Worm (Caenorhabditis elegans) whole organism, mixed stage, embryonic: ENCODE measurements around the gene ttm-2.

Experiments
- M03D4.4 ChIP-seq: sonication (generic microtip); optimal IDR thresholded peaks from 2 replicates; lab custom pipeline; 2017; ENCODE audit warnings: mild to moderate bottlenecking, missing genetic modification characterization, missing compliant biosample characterization
- bed-3 ChIP-seq: fragments of 200-800 bp; sonication (Bioruptor generic); optimal IDR thresholded peaks from 3 replicates; lab custom pipeline; 2018; ENCODE audit warnings: mild to moderate bottlenecking, missing genetic modification characterization, moderate library complexity, missing compliant biosample characterization
- blmp-1 ChIP-seq: fragments of 150-350 bp; optimal IDR thresholded peaks from 2 replicates; lab custom pipeline; 2014; ENCODE audit warnings: missing biosample characterization, missing genetic modification characterization
- ceh-39 ChIP-seq: fragments of 150-350 bp; optimal IDR thresholded peaks from 2 replicates; lab custom pipeline; 2014; ENCODE audit warnings: missing biosample characterization, missing genetic modification characterization
- ceh-43 ChIP-seq: fragments of 200-800 bp; sonication (Bioruptor generic); optimal IDR thresholded peaks from 2 replicates; lab custom pipeline; 2018; ENCODE audit warnings: mild to moderate bottlenecking, missing genetic modification characterization, moderate library complexity, missing compliant biosample characterization
- ceh-83 ChIP-seq: fragments of 200-800 bp; sonication (Bioruptor generic); optimal IDR thresholded peaks from 2 replicates; lab custom pipeline; 2018; ENCODE audit warnings: mild to moderate bottlenecking, missing genetic modification characterization, missing compliant biosample characterization
- ces-1 ChIP-seq: fragments of 150-350 bp; optimal IDR thresholded peaks from 2 replicates; lab custom pipeline; 2014; ENCODE audit warnings: missing biosample characterization, missing genetic modification reagents, missing genetic modification characterization
- cnd-1 ChIP-seq: fragments of 200-800 bp; sonication (Bioruptor generic); optimal IDR thresholded peaks from 2 replicates; lab custom pipeline; 2018; ENCODE audit warnings: mild to moderate bottlenecking, missing genetic modification characterization, missing compliant biosample characterization
- drap-1 ChIP-seq: fragments of 200-800 bp; sonication (Bioruptor generic); optimal IDR thresholded peaks from 3 replicates; lab custom pipeline; 2018; ENCODE audit warnings: mild to moderate bottlenecking, missing genetic modification characterization, missing compliant biosample characterization
- elt-1 ChIP-seq: sonication (generic microtip); optimal IDR thresholded peaks from 2 replicates; lab custom pipeline; 2017; ENCODE audit warnings: missing genetic modification characterization, mild to moderate bottlenecking, missing compliant biosample characterization, antibody characterized with exemption, moderate library complexity, borderline replicate concordance; ENCODE audit not compliant: insufficient read depth
- elt-3 ChIP-seq: fragments of 150-350 bp; optimal IDR thresholded peaks from 2 replicates; lab custom pipeline; 2014; ENCODE audit warnings: missing biosample characterization, missing genetic modification characterization
- flh-1 ChIP-seq: fragments of 200-800 bp; sonication (Bioruptor generic); optimal IDR thresholded peaks from 2 replicates; lab custom pipeline; 2018; ENCODE audit warnings: mild to moderate bottlenecking, missing genetic modification characterization, moderate library complexity, missing compliant biosample characterization
- hlh-1 ChIP-seq: fragments of 150-350 bp; optimal IDR thresholded peaks from 2 replicates; lab custom pipeline; 2014; ENCODE audit warnings: missing biosample characterization, missing genetic modification reagents, missing genetic modification characterization
- lin-13 ChIP-seq: fragments of 150-350 bp; optimal IDR thresholded peaks from 2 replicates; lab custom pipeline; 2014; ENCODE audit warnings: missing biosample characterization, missing genetic modification characterization
- lin-32 ChIP-seq: fragments of 200-800 bp; sonication (Bioruptor generic); optimal IDR thresholded peaks from 2 replicates; lab custom pipeline; 2018; ENCODE audit warnings: mild to moderate bottlenecking, missing genetic modification characterization, missing compliant biosample characterization
- lsy-2 ChIP-seq: fragments of 150-350 bp; optimal IDR thresholded peaks from 2 replicates; lab custom pipeline; 2014; ENCODE audit warnings: missing biosample characterization, missing genetic modification characterization
- mab-5 ChIP-seq: fragments of 150-350 bp; optimal IDR thresholded peaks from 2 replicates; lab custom pipeline; 2014; ENCODE audit warnings: missing biosample characterization, missing genetic modification characterization
- mep-1 ChIP-seq: fragments of 150-350 bp; optimal IDR thresholded peaks from 2 replicates; lab custom pipeline; 2017; ENCODE audit warnings: missing biosample characterization, missing genetic modification reagents, missing genetic modification characterization, inconsistent platforms
- mls-2 ChIP-seq: sonication (generic microtip); optimal IDR thresholded peaks from 2 replicates; lab custom pipeline; 2016; ENCODE audit warnings: mild to moderate bottlenecking, missing genetic modification characterization, moderate library complexity, missing compliant biosample characterization
- nhr-12 ChIP-seq: fragments of 150-350 bp; optimal IDR thresholded peaks from 2 replicates; lab custom pipeline; 2014; ENCODE audit warnings: missing biosample characterization, missing genetic modification characterization
- nhr-237 ChIP-seq: fragments of 150-350 bp; optimal IDR thresholded peaks from 2 replicates; lab custom pipeline; 2014; ENCODE audit warnings: missing biosample characterization, missing genetic modification characterization
- nhr-28 ChIP-seq: fragments of 150-350 bp; optimal IDR thresholded peaks from 2 replicates; lab custom pipeline; 2014; ENCODE audit warnings: missing biosample characterization, missing genetic modification characterization
- nhr-76 ChIP-seq: sonication (generic microtip); optimal IDR thresholded peaks from 2 replicates; lab custom pipeline; 2017; ENCODE audit warnings: missing biosample characterization, missing genetic modification characterization
- pha-4 ChIP-seq: fragments of 150-350 bp; optimal IDR thresholded peaks from 2 replicates; lab custom pipeline; 2018; ENCODE audit warnings: missing biosample characterization, missing genetic modification reagents, missing genetic modification characterization
- sem-2 ChIP-seq: fragments of 200-800 bp; sonication (Bioruptor generic); optimal IDR thresholded peaks from 2 replicates; lab custom pipeline; 2018; ENCODE audit warnings: mild to moderate bottlenecking, missing genetic modification characterization, missing compliant biosample characterization
- snpc-4 ChIP-seq: fragments of 150-350 bp; optimal IDR thresholded peaks from 2 replicates; lab custom pipeline; 2014; ENCODE audit warnings: missing biosample characterization, missing genetic modification characterization
- sptf-1 ChIP-seq: sonication (generic microtip); optimal IDR thresholded peaks from 2 replicates; lab custom pipeline; 2017; ENCODE audit warnings: mild to moderate bottlenecking, missing genetic modification characterization, moderate library complexity, missing compliant biosample characterization
- unc-39 ChIP-seq: fragments of 150-350 bp; optimal IDR thresholded peaks from 2 replicates; lab custom pipeline; 2014; ENCODE audit warnings: missing biosample characterization, missing genetic modification characterization
- unc-62 ChIP-seq: fragments of 150-350 bp; optimal IDR thresholded peaks from 2 replicates; lab custom pipeline; 2014; ENCODE audit warnings: missing biosample characterization, missing genetic modification reagents, missing genetic modification characterization
- zip-8 ChIP-seq: fragments of 150-350 bp; optimal IDR thresholded peaks from 2 replicates; lab custom pipeline; 2014; ENCODE audit warnings: missing biosample characterization, missing genetic modification characterization
- ztf-11 ChIP-seq: fragments of 150-350 bp; optimal IDR thresholded peaks from 2 replicates; lab custom pipeline; 2014; ENCODE audit warnings: missing biosample characterization, missing genetic modification characterization

Gene ttm-2

DNA sequence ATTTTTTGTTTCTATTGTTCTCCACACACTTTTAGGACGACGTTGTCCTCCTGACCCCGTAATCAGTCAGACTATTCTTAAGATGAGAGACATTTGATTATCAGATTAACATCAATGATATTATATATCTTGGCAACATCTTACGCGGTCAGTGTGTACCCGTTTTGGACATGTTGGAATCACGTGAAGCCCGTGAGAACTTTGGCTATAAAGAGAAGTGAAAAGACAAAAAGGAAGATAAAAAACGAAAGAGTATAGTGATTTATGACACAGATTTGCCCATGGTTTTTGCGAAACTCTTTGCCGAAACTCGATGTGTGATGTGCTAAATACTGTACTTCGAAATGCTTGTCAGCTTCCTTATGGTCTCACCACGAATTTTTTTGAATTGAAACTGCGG lies 20.9 kb downstream of the ttm-2 start:
- TF ChIP-seq elt-1 (peak; percentile 29), unc-62 (GFP tag; lab: Kevin White, UChicago) (no peak), elt-3 (tag; lab: Kevin White, UChicago) (peak; percentile 25)

DNA sequence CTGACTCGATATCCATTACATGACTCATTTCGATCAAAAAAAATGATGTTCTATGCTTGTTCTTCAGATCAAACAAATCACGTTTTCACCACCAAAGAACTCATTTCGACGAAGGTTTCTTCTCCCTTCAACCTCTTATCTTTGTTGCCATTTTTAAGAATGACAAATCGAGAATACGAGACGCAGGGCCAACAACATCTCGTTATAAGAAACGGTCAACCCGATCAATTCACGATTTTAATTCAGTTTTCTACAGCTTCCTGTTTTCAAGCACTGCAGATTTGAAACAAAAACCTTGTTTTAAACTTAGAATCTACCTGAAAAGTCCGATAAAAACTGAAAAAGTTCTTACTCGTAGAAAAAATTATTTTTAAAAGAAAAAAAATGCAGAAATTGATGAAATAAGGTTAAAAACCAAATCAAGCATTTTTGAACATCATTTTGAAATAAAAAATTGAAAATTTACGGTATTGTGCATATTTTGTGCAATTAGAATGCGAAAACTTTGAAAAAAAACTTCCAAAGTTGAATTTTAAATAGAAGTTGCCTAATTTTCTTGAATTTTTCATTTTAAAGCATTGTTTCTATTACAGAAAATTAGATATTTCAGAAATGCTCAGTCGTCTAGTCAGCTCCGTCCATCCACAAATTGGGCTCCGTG lies 24.5 kb downstream of the ttm-2 start, which contains the start of gene acs-11:
TSS of gene acs-11 (plus strand) at position 611 of the 661 bp plus-strand sequence.
- no peak for TF ChIP-seq nhr-237
- TF ChIP-seq mep-1 (tag; lab: Kevin White, UChicago): no peak
- TF ChIP-seq M03D4.4: no peak
- TF ChIP-seq unc-39 (tag; lab: Kevin White, UChicago): no peak
- no peak for TF ChIP-seq snpc-4
- TF ChIP-seq ceh-39 (tag; lab: Kevin White, UChicago): no peak
- no peak for TF ChIP-seq cnd-1 (tag; lab: Kevin White, UChicago)
- TF ChIP-seq flh-1 (GFP tag; lab: Kevin White, UChicago): no peak
- no peak for TF ChIP-seq bed-3 (GFP tag; lab: Kevin White, UChicago)
- TF ChIP-seq mab-5 (tag; lab: Kevin White, UChicago): no peak
- TF ChIP-seq ztf-11: no peak
- no peak for TF ChIP-seq nhr-28
- no peak for TF ChIP-seq zip-8 (tag; lab: Kevin White, UChicago)
- TF ChIP-seq ceh-43 (GFP tag; lab: Kevin White, UChicago): no peak
- no peak for TF ChIP-seq nhr-12 (tag; lab: Kevin White, UChicago)

DNA sequence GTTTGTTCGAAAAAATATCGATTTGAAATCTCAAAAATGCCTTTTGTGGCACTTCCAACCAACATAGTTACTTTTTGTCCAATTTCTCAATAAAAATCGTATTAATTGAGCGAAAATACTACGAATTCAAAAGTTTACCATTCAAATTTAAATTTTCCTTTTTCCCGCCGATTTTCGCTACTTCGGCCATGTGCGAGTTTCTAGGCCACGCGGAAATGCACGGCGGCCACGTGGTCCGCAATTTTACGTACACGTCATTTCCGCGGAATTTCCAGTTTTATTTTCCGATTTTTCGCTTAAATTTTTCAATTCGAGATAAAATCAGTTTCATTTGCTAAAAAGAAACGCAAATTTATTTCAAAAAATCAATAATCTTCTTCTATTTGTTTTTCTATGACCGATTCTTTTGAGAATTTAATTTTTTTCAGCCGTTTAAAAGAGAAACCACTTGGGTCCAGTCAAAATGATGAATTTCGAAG lies 26.2 kb downstream of the ttm-2 start, which contains the start of gene eas-1:
TSS of gene eas-1 (plus strand) at position 429 of the 479 bp plus-strand sequence.
- TF ChIP-seq mab-5 (tag; lab: Kevin White, UChicago) (no peak), nhr-76 (tag; lab: Kevin White, UChicago) (no peak), sptf-1 (tag; lab: Kevin White, UChicago) (peak; percentile 43), ztf-11 (no peak), pha-4 (tag; lab: Kevin White, UChicago) (peak; percentile 46), drap-1 (GFP tag; lab: Kevin White, UChicago) (peak; percentile 18), hlh-1 (tag; lab: Kevin White, UChicago) (no peak), ceh-39 (tag; lab: Kevin White, UChicago) (no peak), lin-13 (tag; lab: Kevin White, UChicago) (peak; percentile 38), ceh-83 (GFP tag; lab: Kevin White, UChicago) (no peak), ceh-43 (GFP tag; lab: Kevin White, UChicago) (no peak), elt-3 (tag; lab: Kevin White, UChicago) (no peak), sem-2 (GFP tag; lab: Kevin White, UChicago) (no peak), nhr-12 (tag; lab: Kevin White, UChicago) (no peak), blmp-1 (no peak), lsy-2 (tag; lab: Kevin White, UChicago) (peak; percentile 64), zip-8 (tag; lab: Kevin White, UChicago) (no peak), lin-32 (peak; percentile 25), unc-39 (tag; lab: Kevin White, UChicago) (no peak), bed-3 (GFP tag; lab: Kevin White, UChicago) (no peak), ces-1 (peak; percentile 12), mep-1 (tag; lab: Kevin White, UChicago) (peak; percentile 68), mls-2 (tag; lab: Kevin White, UChicago) (peak; percentile 31), nhr-237 (peak; percentile 45), flh-1 (GFP tag; lab: Kevin White, UChicago) (no peak)

- TF ChIP-seq lsy-2 (tag; lab: Kevin White, UChicago): no peak
- no peak for TF ChIP-seq mab-5 (tag; lab: Kevin White, UChicago)
- no peak for TF ChIP-seq flh-1 (GFP tag; lab: Kevin White, UChicago)
- no peak for TF ChIP-seq ceh-43 (GFP tag; lab: Kevin White, UChicago)
- TF ChIP-seq nhr-237: no peak
- no peak for TF ChIP-seq nhr-76 (tag; lab: Kevin White, UChicago)
- no peak for TF ChIP-seq sptf-1 (tag; lab: Kevin White, UChicago)
- TF ChIP-seq ztf-11: no peak
- TF ChIP-seq unc-39 (tag; lab: Kevin White, UChicago): no peak
Measured at ce11 chrII:4737348-4737747, 28.8 kb downstream of the ttm-2 start, which contains the start of gene ctsa-1.1. Gene ctsa-1.1, plus strand, starts transcription at chrII:4737648.
